Fruit fly (Drosophila melanogaster): Measurements from ENCODE around the gene CG4822.

Gene CG4822

dm6 chr2L:106540-106939 is 15.0 kb downstream of the CG4822 start, which contains the start of the genes Nhe1 and Sam-S (continued):
- TF ChIP-seq CG7556 (GFP tag; optimal IDR thresholded peaks at IDR 0.05) (no peak), MBD-R2 (GFP tag; IDR thresholded peaks at IDR 0.05) (peak; percentile 44; the same call in 1 of the 2 replicates), CG9797 (GFP tag; optimal IDR thresholded peaks at IDR 0.05) (no peak), nerfin-1 (tag; optimal IDR thresholded peaks at IDR 0.05) (no peak), CG12391 (tag; optimal IDR thresholded peaks at IDR 0.05) (no peak), CG18764 (GFP tag; optimal IDR thresholded peaks at IDR 0.05) (no peak), CG3995 (GFP tag; optimal IDR thresholded peaks at IDR 0.05) (no peak), nerfin-2 (GFP tag; IDR thresholded peaks at IDR 0.05; ENCODE audit: partially characterized antibody) (0 out of 2 replicates have a peak, but pooled peaks have one; percentile 39), CG13624 (GFP tag; optimal IDR thresholded peaks at IDR 0.05) (no peak), CG34422 (GFP tag; IDR thresholded peaks at IDR 0.05) (no peak), Doc3 (GFP tag; IDR thresholded peaks at IDR 0.05; ENCODE audit: partially characterized antibody) (no peak), CG15269 (tag; optimal IDR thresholded peaks at IDR 0.05) (no peak), MESR4 (GFP tag; optimal IDR thresholded peaks at IDR 0.05) (peak; percentile 83), CG12104 (GFP tag; optimal IDR thresholded peaks at IDR 0.05) (no peak), CG6791 (GFP tag; IDR thresholded peaks at IDR 0.05; ENCODE audit: partially characterized antibody) (0 out of 3 replicates have a peak, but pooled peaks have one; percentile 27), Dll (GFP tag; IDR thresholded peaks at IDR 0.05; ENCODE audit: partially characterized antibody) (peak; percentile 43; the same call in 1 of the 4 replicates), rib (GFP tag; IDR thresholded peaks at IDR 0.05) (no peak), Chrac-16 (GFP tag; optimal IDR thresholded peaks at IDR 0.05) (no peak), CG12769 (tag; optimal IDR thresholded peaks at IDR 0.05) (no peak), pzg (GFP tag; optimal IDR thresholded peaks at IDR 0.05) (peak; percentile 40), hkb (optimal IDR thresholded peaks at IDR 0.05) (no peak), hkb (GFP tag; IDR thresholded peaks at IDR 0.05) (no peak), wdn (GFP tag; IDR thresholded peaks at IDR 0.05) (no peak), Gug (GFP tag; IDR thresholded peaks at IDR 0.05) (no peak), nom (GFP tag; optimal IDR thresholded peaks at IDR 0.05) (no peak), CG11695 (GFP tag; IDR thresholded peaks at IDR 0.05) (no peak), CG4854 (GFP tag; optimal IDR thresholded peaks at IDR 0.05) (no peak), CG4617 (GFP tag; optimal IDR thresholded peaks at IDR 0.05; ENCODE audit: borderline replicate concordance) (peak; percentile 38), CG3838 (GFP tag; optimal IDR thresholded peaks at IDR 0.05) (no peak), Dp (GFP tag; optimal IDR thresholded peaks at IDR 0.05) (peak; percentile 83), Bgb (GFP tag; IDR thresholded peaks at IDR 0.05; ENCODE audit: partially characterized antibody) (0 out of 2 replicates have a peak, but pooled peaks have one; percentile 10), CG2199 (GFP tag; IDR thresholded peaks at IDR 0.05) (no peak), Ets65A (GFP tag) (no peak), gce (GFP tag; IDR thresholded peaks at IDR 0.05) (no peak), Dref (GFP tag; IDR thresholded peaks at IDR 0.05) (peak; percentile 55), kni (GFP tag; optimal IDR thresholded peaks at IDR 0.05) (no peak), Hmr (GFP tag; optimal IDR thresholded peaks at IDR 0.05) (no peak), pnt (GFP tag; optimal IDR thresholded peaks at IDR 0.05) (no peak), Scr (GFP tag; IDR thresholded peaks at IDR 0.05; ENCODE audit: partially characterized antibody) (peak; percentile 14), CG1603 (tag; optimal IDR thresholded peaks at IDR 0.05) (peak; percentile 8), CG7839 (tag; optimal IDR thresholded peaks at IDR 0.05) (no peak), CG9215 (GFP tag; IDR thresholded peaks at IDR 0.05) (no peak), CG43689 (GFP tag; IDR thresholded peaks at IDR 0.05) (no peak), CG18011 (GFP tag; optimal IDR thresholded peaks at IDR 0.05) (no peak), Mrtf (GFP tag; IDR thresholded peaks at IDR 0.05) (no peak), CG13287 (GFP tag; IDR thresholded peaks at IDR 0.05; ENCODE audit: partially characterized antibody) (peak; percentile 54), caup (GFP tag; optimal IDR thresholded peaks at IDR 0.05; ENCODE audit: severe bottlenecking) (no peak), CG34376 (GFP tag; optimal IDR thresholded peaks at IDR 0.05) (no peak), CG6683 (GFP tag; optimal IDR thresholded peaks at IDR 0.05) (no peak), Kr (GFP tag; optimal IDR thresholded peaks at IDR 0.05) (no peak)

Data from whole organism, embryonic.